Worm (Caenorhabditis elegans) whole organism, L1 larva: ENCODE results near the gene ckk-1.

Experiments
- C04F5.9 ChIP-seq: sonication (generic microtip); optimal IDR thresholded peaks from 2 replicates; lab custom pipeline; 2016; ENCODE audit warnings: missing genetic modification characterization, missing compliant biosample characterization
- C16A3.4 ChIP-seq: fragments of 150-350 bp; optimal IDR thresholded peaks from 2 replicates; lab custom pipeline; 2014; ENCODE audit warnings: missing biosample characterization, missing genetic modification characterization
- C34B4.2 ChIP-seq: sonication (generic microtip); optimal IDR thresholded peaks from 2 replicates; lab custom pipeline; 2017; ENCODE audit warnings: mild to moderate bottlenecking, missing genetic modification characterization, missing compliant biosample characterization
- F16B12.6 ChIP-seq: fragments of 150-350 bp; optimal IDR thresholded peaks from 2 replicates; lab custom pipeline; 2014; ENCODE audit warnings: missing biosample characterization, missing genetic modification characterization
- aha-1 ChIP-seq: fragments of 150-350 bp; optimal IDR thresholded peaks from 2 replicates; lab custom pipeline; 2014; ENCODE audit warnings: missing biosample characterization, missing genetic modification characterization
- ama-1 ChIP-seq: fragments of 150-350 bp; optimal IDR thresholded peaks from 2 replicates; lab custom pipeline; 2014
- ceh-63 ChIP-seq: fragments of 200-800 bp; sonication (Bioruptor generic); optimal IDR thresholded peaks from 2 replicates; lab custom pipeline; 2018; ENCODE audit warnings: mild to moderate bottlenecking, missing genetic modification characterization, missing compliant biosample characterization
- ceh-8 ChIP-seq: fragments of 200-800 bp; sonication (Bioruptor generic); optimal IDR thresholded peaks from 2 replicates; lab custom pipeline; 2018; ENCODE audit warnings: mild to moderate bottlenecking, missing genetic modification characterization, moderate library complexity, missing compliant biosample characterization
- ceh-82 ChIP-seq, 3 experiments: fragments of 150-350 bp in 1 of 3; sonication (generic microtip) in 2 of 3; optimal IDR thresholded peaks; 2 replicates each; lab custom pipeline; 2014 to 2017; ENCODE audit warnings: missing biosample characterization in 3 of 3, missing genetic modification characterization in 3 of 3
- ces-1 ChIP-seq: fragments of 150-350 bp; optimal IDR thresholded peaks from 2 replicates; lab custom pipeline; 2014; ENCODE audit warnings: missing biosample characterization, missing genetic modification reagents, missing genetic modification characterization
- elt-2 ChIP-seq: sonication (generic microtip); optimal IDR thresholded peaks from 2 replicates; lab custom pipeline; 2016; ENCODE audit warnings: missing genetic modification characterization, mild to moderate bottlenecking, inconsistent platforms, missing compliant biosample characterization, missing genetic modification reagents
- elt-3 ChIP-seq, 6 experiments: fragments of 150-350 bp in 1 of 6; sonication (generic microtip); optimal IDR thresholded peaks; 2 replicates each; lab custom pipeline; 2017 to 2018; ENCODE audit warnings: missing biosample characterization in 6 of 6, missing genetic modification characterization in 6 of 6, inconsistent platforms in 1 of 6
- ets-5 ChIP-seq: fragments of 200-800 bp; sonication (Bioruptor generic); IDR thresholded peaks from 2 replicates; pipeline ENCODE4 v1.3.6; 2022; ENCODE audit warnings: missing genetic modification characterization, missing compliant biosample characterization
- fkh-4 ChIP-seq: sonication (generic microtip); optimal IDR thresholded peaks from 2 replicates; lab custom pipeline; 2016; ENCODE audit warnings: missing compliant biosample characterization, missing genetic modification characterization, borderline replicate concordance
- fos-1 ChIP-seq: fragments of 150-350 bp; optimal IDR thresholded peaks from 2 replicates; lab custom pipeline; 2014; ENCODE audit warnings: missing biosample characterization, missing genetic modification characterization
- grh-1 ChIP-seq: fragments of 200-800 bp; sonication (Bioruptor generic); IDR thresholded peaks from 2 replicates; pipeline ENCODE4 v1.3.6; 2022; ENCODE audit warnings: missing genetic modification reagents, missing genetic modification characterization, missing compliant biosample characterization
- hlh-17 ChIP-seq: fragments of 200-800 bp; sonication (Bioruptor generic); optimal IDR thresholded peaks from 2 replicates; lab custom pipeline; 2018; ENCODE audit warnings: missing genetic modification characterization, mild to moderate bottlenecking, missing compliant biosample characterization, moderate library complexity, borderline replicate concordance
- hlh-4 ChIP-seq: sonication (generic microtip); optimal IDR thresholded peaks from 2 replicates; lab custom pipeline; 2016; ENCODE audit warnings: mild to moderate bottlenecking, missing genetic modification characterization, missing compliant biosample characterization
- hpl-2 ChIP-seq: fragments of 150-350 bp; optimal IDR thresholded peaks from 2 replicates; lab custom pipeline; 2014; ENCODE audit warnings: missing biosample characterization, missing genetic modification reagents, missing genetic modification characterization
- irx-1 ChIP-seq: sonication (generic microtip); optimal IDR thresholded peaks from 2 replicates; lab custom pipeline; 2016; ENCODE audit warnings: missing genetic modification characterization, missing compliant biosample characterization
- isw-1 ChIP-seq: fragments of 200-800 bp; sonication (Bioruptor generic); IDR thresholded peaks from 2 replicates; pipeline ENCODE4 v1.3.6; 2022; ENCODE audit warnings: missing genetic modification characterization, missing compliant biosample characterization
- jun-1 ChIP-seq: fragments of 150-350 bp; optimal IDR thresholded peaks from 2 replicates; lab custom pipeline; 2014; ENCODE audit warnings: missing biosample characterization, missing genetic modification reagents, missing genetic modification characterization
- lin-13 ChIP-seq: fragments of 150-350 bp; optimal IDR thresholded peaks from 2 replicates; lab custom pipeline; 2014; ENCODE audit warnings: missing biosample characterization, missing genetic modification reagents, missing genetic modification characterization
- lin-14 ChIP-seq: fragments of 200-800 bp; sonication (Bioruptor generic); optimal IDR thresholded peaks from 2 replicates; lab custom pipeline; 2018; ENCODE audit warnings: mild to moderate bottlenecking, missing genetic modification characterization, moderate library complexity, missing compliant biosample characterization
- lin-39 ChIP-seq: fragments of 150-350 bp; optimal IDR thresholded peaks from 2 replicates; lab custom pipeline; 2014; ENCODE audit warnings: missing biosample characterization, missing genetic modification reagents, missing genetic modification characterization
- lir-3 ChIP-seq: sonication (generic microtip); optimal IDR thresholded peaks from 2 replicates; lab custom pipeline; 2016; ENCODE audit warnings: mild to moderate bottlenecking, missing genetic modification characterization, moderate library complexity, missing compliant biosample characterization; ENCODE audit not compliant: poor library complexity
- lsy-2 ChIP-seq, 2 experiments: fragments of 150-350 bp; optimal IDR thresholded peaks; 2 replicates each; lab custom pipeline; 2014; ENCODE audit warnings: missing biosample characterization in 2 of 2, missing genetic modification characterization in 2 of 2
- mdl-1 ChIP-seq, 2 experiments: fragments of 150-350 bp; optimal IDR thresholded peaks; 2 replicates each; lab custom pipeline; 2014 to 2017; ENCODE audit warnings: missing biosample characterization in 2 of 2, missing genetic modification characterization in 2 of 2, inconsistent platforms in 1 of 2
- mef-2 ChIP-seq: fragments of 150-350 bp; optimal IDR thresholded peaks from 2 replicates; lab custom pipeline; 2014; ENCODE audit warnings: missing biosample characterization, missing genetic modification characterization
- mep-1 ChIP-seq: fragments of 150-350 bp; optimal IDR thresholded peaks from 2 replicates; lab custom pipeline; 2014; ENCODE audit warnings: missing biosample characterization, missing genetic modification characterization
- nhr-11 ChIP-seq: fragments of 150-350 bp; optimal IDR thresholded peaks from 2 replicates; lab custom pipeline; 2014; ENCODE audit warnings: missing biosample characterization, missing genetic modification characterization
- nhr-19 ChIP-seq: fragments of 200-800 bp; sonication (Bioruptor generic); conservative IDR thresholded peaks from 2 replicates; pipeline ENCODE4 v1.3.6; 2022; ENCODE audit warnings: missing genetic modification characterization, missing compliant biosample characterization
- nhr-20 ChIP-seq: sonication (generic microtip); optimal IDR thresholded peaks from 2 replicates; lab custom pipeline; 2016; ENCODE audit warnings: mild to moderate bottlenecking, missing genetic modification characterization, missing compliant biosample characterization
- nhr-28 ChIP-seq: fragments of 150-350 bp; optimal IDR thresholded peaks from 2 replicates; lab custom pipeline; 2014; ENCODE audit warnings: missing biosample characterization, missing genetic modification characterization
- nhr-71 ChIP-seq: sonication (generic microtip); optimal IDR thresholded peaks from 2 replicates; lab custom pipeline; 2016; ENCODE audit warnings: mild to moderate bottlenecking, missing genetic modification characterization, moderate library complexity, missing compliant biosample characterization
- nhr-76 ChIP-seq: sonication (generic microtip); optimal IDR thresholded peaks from 2 replicates; lab custom pipeline; 2017; ENCODE audit warnings: missing biosample characterization, missing genetic modification characterization
- nhr-77 ChIP-seq: fragments of 150-350 bp; optimal IDR thresholded peaks from 2 replicates; lab custom pipeline; 2014; ENCODE audit warnings: missing biosample characterization, missing genetic modification characterization
- nhr-84 ChIP-seq: sonication (generic microtip); optimal IDR thresholded peaks from 2 replicates; lab custom pipeline; 2017; ENCODE audit warnings: missing biosample characterization, missing genetic modification characterization
- nhr-90 ChIP-seq: sonication (generic microtip); optimal IDR thresholded peaks from 2 replicates; lab custom pipeline; 2016; ENCODE audit warnings: mild to moderate bottlenecking, missing genetic modification characterization, missing compliant biosample characterization; ENCODE audit not compliant: poor library complexity
- pqm-1 ChIP-seq: sonication (generic microtip); optimal IDR thresholded peaks from 3 replicates; lab custom pipeline; 2017; ENCODE audit warnings: missing biosample characterization, missing genetic modification characterization
- skn-1 ChIP-seq: fragments of 150-350 bp; optimal IDR thresholded peaks from 2 replicates; lab custom pipeline; 2014; ENCODE audit warnings: missing biosample characterization, missing genetic modification characterization
- snu-23 ChIP-seq: sonication (generic microtip); optimal IDR thresholded peaks from 2 replicates; lab custom pipeline; 2016; ENCODE audit warnings: missing genetic modification characterization, missing compliant biosample characterization
- sox-4 ChIP-seq: sonication (generic microtip); optimal IDR thresholded peaks from 2 replicates; lab custom pipeline; 2016; ENCODE audit warnings: missing genetic modification characterization, missing compliant biosample characterization
- sup-37 ChIP-seq: fragments of 200-800 bp; sonication (Bioruptor generic); optimal IDR thresholded peaks from 2 replicates; lab custom pipeline; 2018; ENCODE audit warnings: mild to moderate bottlenecking, missing genetic modification characterization, missing compliant biosample characterization
- swsn-7 ChIP-seq: sonication (generic microtip); optimal IDR thresholded peaks from 2 replicates; lab custom pipeline; 2016; ENCODE audit warnings: missing genetic modification characterization, missing compliant biosample characterization
- unc-130 ChIP-seq: fragments of 150-350 bp; optimal IDR thresholded peaks from 2 replicates; lab custom pipeline; 2017; ENCODE audit warnings: missing biosample characterization, missing genetic modification characterization, inconsistent platforms
- unc-30 ChIP-seq: sonication (generic microtip); optimal IDR thresholded peaks from 2 replicates; lab custom pipeline; 2017; ENCODE audit warnings: missing biosample characterization, missing genetic modification characterization
- unc-62 ChIP-seq: fragments of 150-350 bp; optimal IDR thresholded peaks from 2 replicates; lab custom pipeline; 2014; ENCODE audit warnings: missing biosample characterization, missing genetic modification reagents, missing genetic modification characterization
- vab-15 ChIP-seq: sonication (generic microtip); optimal IDR thresholded peaks from 2 replicates; lab custom pipeline; 2017; ENCODE audit warnings: missing genotype, mild to moderate bottlenecking, missing genetic modification characterization, missing compliant biosample characterization
- xbp-1 ChIP-seq: sonication (generic microtip); optimal IDR thresholded peaks from 2 replicates; lab custom pipeline; 2016; ENCODE audit warnings: missing genetic modification characterization, missing compliant biosample characterization
- zag-1 ChIP-seq: fragments of 150-350 bp; optimal IDR thresholded peaks from 2 replicates; lab custom pipeline; 2014; ENCODE audit warnings: missing biosample characterization, missing genetic modification characterization
- zip-4 ChIP-seq: fragments of 200-800 bp; sonication (Bioruptor generic); optimal IDR thresholded peaks from 2 replicates; lab custom pipeline; 2018; ENCODE audit warnings: mild to moderate bottlenecking, missing genetic modification characterization, moderate library complexity, missing compliant biosample characterization
- ztf-11 ChIP-seq, 2 experiments: sonication (generic microtip); optimal IDR thresholded peaks; 2 replicates each; lab custom pipeline; 2016 to 2017; ENCODE audit warnings: missing genetic modification characterization in 2 of 2, missing biosample characterization in 1 of 2, missing compliant biosample characterization in 1 of 2
- ztf-4 ChIP-seq: fragments of 150-350 bp; optimal IDR thresholded peaks from 2 replicates; lab custom pipeline; 2014; ENCODE audit warnings: missing biosample characterization, missing genetic modification characterization

The ckk-1 gene

ce11 chrIII:5688246-5688645, 53.0 kb downstream of the ckk-1 start:
- TF ChIP-seq jun-1 (tag; lab: Kevin White, UChicago): no peak
- TF ChIP-seq mef-2 (tag; lab: Kevin White, UChicago): no peak
- no peak for TF ChIP-seq nhr-76
- peak; percentile 22 to 67 for TF ChIP-seq lsy-2 (tag; optimal IDR thresholded peaks at IDR 0.05; lab: Kevin White, UChicago)
- TF ChIP-seq nhr-28: no peak
- no peak for TF ChIP-seq grh-1 (GFP tag; lab: Robert Waterston, UW)
- TF ChIP-seq nhr-11: no peak
- peak; percentile 33 for TF ChIP-seq fos-1
- TF ChIP-seq C34B4.2 (tag; lab: Kevin White, UChicago): no peak
- no peak for TF ChIP-seq hlh-17 (GFP tag; lab: Kevin White, UChicago)
- TF ChIP-seq swsn-7 (tag; lab: Kevin White, UChicago): peak; percentile 47
- TF ChIP-seq C04F5.9: no peak
- peak; percentile 13 for TF ChIP-seq xbp-1 (tag; lab: Kevin White, UChicago)
- TF ChIP-seq nhr-90 (tag; lab: Kevin White, UChicago): no peak
- no peak for TF ChIP-seq sox-4 (tag; lab: Kevin White, UChicago)
- no peak for TF ChIP-seq hpl-2 (GFP tag; lab: Kevin White, UChicago)
- TF ChIP-seq unc-130 (tag; lab: Kevin White, UChicago): no peak
- peak; percentile 64 for TF ChIP-seq nhr-71 (tag; lab: Kevin White, UChicago)
- TF ChIP-seq vab-15 (tag; lab: Kevin White, UChicago): no peak
- TF ChIP-seq snu-23 (GFP tag; lab: Kevin White, UChicago): peak; percentile 55
- TF ChIP-seq zip-4 (GFP tag; lab: Kevin White, UChicago): no peak
- TF ChIP-seq elt-2: no peak
- TF ChIP-seq ceh-82 (tag; optimal IDR thresholded peaks at IDR 0.05; lab: Kevin White, UChicago): peak in 2 of 3 experiments; percentile 47 to 64
- TF ChIP-seq lin-13 (GFP tag; lab: Kevin White, UChicago): no peak
- TF ChIP-seq ztf-11 (tag; optimal IDR thresholded peaks at IDR 0.05; lab: Kevin White, UChicago): peak in 1 of 2 experiments; percentile 30
- no peak for TF ChIP-seq ces-1
- no peak for TF ChIP-seq ama-1 (lab: Kevin White, UChicago)
- peak; percentile 55 for TF ChIP-seq mep-1
- no peak for TF ChIP-seq unc-62
- TF ChIP-seq ceh-63 (GFP tag; lab: Kevin White, UChicago): no peak
- 0 out of 2 replicates have a peak, but pooled peaks have one; percentile 7 for TF ChIP-seq isw-1
- peak; percentile 16 for TF ChIP-seq nhr-19
- peak; percentile 35 for TF ChIP-seq skn-1 (tag; lab: Kevin White, UChicago)
- peak; percentile 74 for TF ChIP-seq lin-14 (GFP tag; lab: Kevin White, UChicago)
- TF ChIP-seq fkh-4: no peak
- no peak for TF ChIP-seq aha-1 (tag; lab: Kevin White, UChicago)
- TF ChIP-seq elt-3 (tag; optimal IDR thresholded peaks at IDR 0.05; lab: Kevin White, UChicago): no peak
- peak; percentile 47 for TF ChIP-seq nhr-77
- no peak for TF ChIP-seq ceh-8 (GFP tag; lab: Kevin White, UChicago)
- TF ChIP-seq ets-5 (GFP tag; lab: Robert Waterston, UW): no peak
- peak; percentile 34 for TF ChIP-seq nhr-20
- TF ChIP-seq hlh-4 (tag; lab: Kevin White, UChicago): no peak
- TF ChIP-seq pqm-1 (tag; lab: Kevin White, UChicago): no peak
- peak in 1 of 2 experiments; percentile 19 for TF ChIP-seq mdl-1 (tag; optimal IDR thresholded peaks at IDR 0.05; lab: Kevin White, UChicago)
- TF ChIP-seq irx-1 (tag; lab: Kevin White, UChicago): no peak
- peak; percentile 12 for TF ChIP-seq C16A3.4 (tag; lab: Kevin White, UChicago)
- TF ChIP-seq ztf-4: no peak
- TF ChIP-seq lir-3 (tag; lab: Kevin White, UChicago): no peak
- no peak for TF ChIP-seq zag-1
- TF ChIP-seq unc-30 (tag; lab: Kevin White, UChicago): no peak
- no peak for TF ChIP-seq nhr-84 (tag; lab: Kevin White, UChicago)
- no peak for TF ChIP-seq lin-39 (tag; lab: Kevin White, UChicago)
- no peak for TF ChIP-seq F16B12.6
- no peak for TF ChIP-seq sup-37 (GFP tag; lab: Kevin White, UChicago)
